Worm (Caenorhabditis elegans): ENCODE measurements around the gene rle-1.

DNA sequence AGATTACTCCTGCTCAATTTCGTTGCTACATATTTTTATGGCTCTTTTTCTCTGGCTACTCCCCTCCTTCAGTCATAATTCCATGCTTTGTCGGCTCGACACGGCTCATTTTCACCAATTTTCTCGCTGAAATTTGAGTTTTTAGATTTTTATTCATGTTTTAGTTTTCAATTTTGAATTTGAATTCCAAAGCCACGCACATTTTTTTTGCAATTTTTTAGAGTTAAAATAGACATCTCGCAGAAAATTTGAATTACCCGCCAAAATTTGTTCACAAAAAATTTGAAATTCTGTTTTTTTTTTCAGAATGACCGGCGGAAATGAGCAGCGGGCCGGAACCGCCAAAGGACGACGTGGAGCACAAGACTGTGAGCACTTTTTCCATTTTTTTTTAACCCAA is 33.7 kb upstream of the rle-1 start, which contains the start of gene unc-119:
- TF ChIP-seq rnt-1 (tag; optimal IDR thresholded peaks at IDR 0.05) (no peak), dve-1 (tag; optimal IDR thresholded peaks at IDR 0.05) (no peak), ceh-34 (tag; optimal IDR thresholded peaks at IDR 0.05) (no peak), fkh-6 (tag; optimal IDR thresholded peaks at IDR 0.05) (no peak), syd-9 (tag; optimal IDR thresholded peaks at IDR 0.05) (no peak), unc-86 (tag; optimal IDR thresholded peaks at IDR 0.05) (no peak), sox-4 (tag; optimal IDR thresholded peaks at IDR 0.05) (no peak), hlh-15 (tag; optimal IDR thresholded peaks at IDR 0.05) (no peak), tbx-7 (tag; optimal IDR thresholded peaks at IDR 0.05) (no peak), lin-11 (tag; optimal IDR thresholded peaks at IDR 0.05) (no peak), nhr-11 (tag; optimal IDR thresholded peaks at IDR 0.05) (no peak), hlh-6 (tag; optimal IDR thresholded peaks at IDR 0.05) (no peak)
